Fruit fly (Drosophila melanogaster): ENCODE data around the gene CG16986.

CG16986 gene

DNA sequence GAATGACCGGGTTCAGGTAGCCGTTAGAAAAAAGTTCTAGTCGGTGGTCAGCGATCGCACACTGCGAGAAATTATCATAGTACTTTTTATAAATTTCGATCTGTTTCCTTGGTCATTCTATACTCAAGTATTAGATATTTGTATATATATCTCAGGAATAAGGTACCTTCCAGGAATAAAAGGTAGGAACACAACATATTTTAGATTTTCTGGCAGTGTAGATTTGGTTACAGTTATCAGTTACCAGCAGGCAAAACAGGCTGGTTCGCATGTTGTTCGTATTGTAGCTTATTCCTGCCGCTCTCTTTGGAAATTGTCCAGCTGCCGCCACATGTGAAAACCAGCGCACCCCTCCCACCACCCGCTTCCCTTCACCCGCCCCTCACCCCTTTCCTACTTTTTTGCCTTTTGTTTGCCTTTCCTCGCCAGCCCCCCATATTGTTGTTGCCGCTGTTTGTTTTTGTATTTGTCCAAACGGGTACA is 18.7 kb upstream of the CG16986 start (continued):
- TF ChIP-seq tll (GFP tag; optimal IDR thresholded peaks at IDR 0.05): peak in 1 of 2 experiments; percentile 7
- peak; percentile 45 for TF ChIP-seq CG12744 (GFP tag; optimal IDR thresholded peaks at IDR 0.05)
- TF ChIP-seq NfI (GFP tag; optimal IDR thresholded peaks at IDR 0.05): peak; percentile 84
- TF ChIP-seq Sry-β (GFP tag; optimal IDR thresholded peaks at IDR 0.05): peak; percentile 0
- peak; percentile 73 for TF ChIP-seq CG15011 (GFP tag; optimal IDR thresholded peaks at IDR 0.05)
- peak; percentile 53; the same call in 1 of the 3 replicates for TF ChIP-seq z (GFP tag; IDR thresholded peaks at IDR 0.05)
- no peak for TF ChIP-seq CG14860 (GFP tag; IDR thresholded peaks at IDR 0.05; ENCODE audit: partially characterized antibody)
- peak; percentile 90 for TF ChIP-seq vvl (GFP tag; IDR thresholded peaks at IDR 0.05)
- TF ChIP-seq bab2 (GFP tag; optimal IDR thresholded peaks at IDR 0.05): peak; percentile 83
- peak; percentile 46 for TF ChIP-seq sd (tag; optimal IDR thresholded peaks at IDR 0.05)
- TF ChIP-seq CG12299 (tag; optimal IDR thresholded peaks at IDR 0.05): peak; percentile 59
- TF ChIP-seq btn (GFP tag; optimal IDR thresholded peaks at IDR 0.05): peak; percentile 44
- TF ChIP-seq CG8359 (GFP tag; optimal IDR thresholded peaks at IDR 0.05; ENCODE audit: borderline replicate concordance): peak; percentile 72
- no peak for TF ChIP-seq sna (GFP tag; IDR thresholded peaks at IDR 0.05; ENCODE audit: partially characterized antibody)
- no peak for TF ChIP-seq lov (optimal IDR thresholded peaks at IDR 0.05)
- TF ChIP-seq lov (GFP tag; IDR thresholded peaks at IDR 0.05): peak; percentile 70; the same call in 2 of the 3 replicates
- TF ChIP-seq NK7.1 (GFP tag; optimal IDR thresholded peaks at IDR 0.05): peak; percentile 62
- peak; percentile 68 for TF ChIP-seq Max (GFP tag; optimal IDR thresholded peaks at IDR 0.05)
- TF ChIP-seq CG3838 (GFP tag; optimal IDR thresholded peaks at IDR 0.05): no peak
- TF ChIP-seq CG8478 (optimal IDR thresholded peaks at IDR 0.05): no peak
- no peak for TF ChIP-seq bigmax (GFP tag; optimal IDR thresholded peaks at IDR 0.05)
- TF ChIP-seq dati (GFP tag; IDR thresholded peaks at IDR 0.05): peak; percentile 60
- TF ChIP-seq vfl (GFP tag; optimal IDR thresholded peaks at IDR 0.05): peak; percentile 8
- peak; percentile 75 for TF ChIP-seq CG30403 (GFP tag; optimal IDR thresholded peaks at IDR 0.05)
- peak; percentile 93 for TF ChIP-seq row (GFP tag; IDR thresholded peaks at IDR 0.05)
- TF ChIP-seq jigr1 (GFP tag; IDR thresholded peaks at IDR 0.05): no peak
- peak; percentile 75 for TF ChIP-seq ind (GFP tag; optimal IDR thresholded peaks at IDR 0.05)
- peak; percentile 47 for TF ChIP-seq pum (GFP tag; optimal IDR thresholded peaks at IDR 0.05)
- peak; percentile 91 for TF ChIP-seq CG1603 (tag; optimal IDR thresholded peaks at IDR 0.05)
- TF ChIP-seq CG11085 (GFP tag; IDR thresholded peaks at IDR 0.05): peak; percentile 75
- TF ChIP-seq CG6813 (GFP tag; optimal IDR thresholded peaks at IDR 0.05): peak; percentile 89
- peak; percentile 66 for TF ChIP-seq fd64A (GFP tag; optimal IDR thresholded peaks at IDR 0.05)
- peak; percentile 90 for TF ChIP-seq Optix (GFP tag; IDR thresholded peaks at IDR 0.05)
- peak; percentile 89 for TF ChIP-seq CG2889 (GFP tag; IDR thresholded peaks at IDR 0.05)
- peak; percentile 28; the same call in 1 of the 3 replicates for TF ChIP-seq CG11560 (tag; IDR thresholded peaks at IDR 0.05)
- TF ChIP-seq so (GFP tag; IDR thresholded peaks at IDR 0.05): peak; percentile 92
- TF ChIP-seq CG7963 (GFP tag; IDR thresholded peaks at IDR 0.05; ENCODE audit: partially characterized antibody): no peak
- peak; percentile 82 for TF ChIP-seq CG16815 (GFP tag; optimal IDR thresholded peaks at IDR 0.05)
- TF ChIP-seq Neu2 (GFP tag; optimal IDR thresholded peaks at IDR 0.05; ENCODE audit: borderline replicate concordance): peak; percentile 7
- no peak for TF ChIP-seq ftz-f1 (GFP tag; optimal IDR thresholded peaks at IDR 0.05)
- peak; percentile 73 for TF ChIP-seq Awh (GFP tag; IDR thresholded peaks at IDR 0.05)
- peak; percentile 40 for TF ChIP-seq Atf-2 (GFP tag; optimal IDR thresholded peaks at IDR 0.05)
- TF ChIP-seq gro (GFP tag; optimal IDR thresholded peaks at IDR 0.05): peak; percentile 55
- TF ChIP-seq CG9876 (GFP tag; optimal IDR thresholded peaks at IDR 0.05): peak; percentile 33
- peak; percentile 82 for TF ChIP-seq danr (GFP tag; IDR thresholded peaks at IDR 0.05)
- TF ChIP-seq CG18764 (GFP tag; optimal IDR thresholded peaks at IDR 0.05): peak; percentile 50
- peak; percentile 23 for TF ChIP-seq wek (GFP tag; optimal IDR thresholded peaks at IDR 0.05)
- peak; percentile 4 for TF ChIP-seq CG15479 (GFP tag; optimal IDR thresholded peaks at IDR 0.05)
- peak; percentile 69; the same call in 2 of the 3 replicates for TF ChIP-seq zfh1 (GFP tag; IDR thresholded peaks at IDR 0.05)
- peak; percentile 69 for TF ChIP-seq CG12155 (GFP tag; optimal IDR thresholded peaks at IDR 0.05)
- peak; percentile 81 for TF ChIP-seq Taf1 (GFP tag; IDR thresholded peaks at IDR 0.05)

Measured in whole organism, embryonic.